Worm (Caenorhabditis elegans) whole organism, late embryonic: ENCODE results near the gene ZC84.1.

ENCODE experiments used
- C38D4.7 ChIP-seq: fragments of 200-800 bp; sonication (Bioruptor generic); optimal IDR thresholded peaks from 2 replicates; lab custom pipeline; 2018; ENCODE audit warnings: mild to moderate bottlenecking, missing genetic modification characterization, moderate library complexity, missing compliant biosample characterization
- K09A11.1 ChIP-seq: sonication (generic microtip); optimal IDR thresholded peaks from 2 replicates; lab custom pipeline; 2017; ENCODE audit warnings: antibody characterized with exemption, mild to moderate bottlenecking, missing genetic modification characterization, missing compliant biosample characterization; ENCODE audit not compliant: insufficient read depth
- T23F11.4 ChIP-seq: fragments of 200-800 bp; sonication (Bioruptor generic); optimal IDR thresholded peaks from 2 replicates; lab custom pipeline; 2018; ENCODE audit warnings: mild to moderate bottlenecking, missing genetic modification characterization, missing compliant biosample characterization
- ahr-1 ChIP-seq: sonication (generic microtip); optimal IDR thresholded peaks from 2 replicates; lab custom pipeline; 2016; ENCODE audit warnings: missing genetic modification characterization, missing compliant biosample characterization
- ama-1 ChIP-seq: fragments of 150-350 bp; optimal IDR thresholded peaks from 2 replicates; lab custom pipeline; 2014
- ceh-14 ChIP-seq: sonication (generic microtip); optimal IDR thresholded peaks from 2 replicates; lab custom pipeline; 2016; ENCODE audit warnings: missing genotype, missing genetic modification characterization, missing compliant biosample characterization
- ceh-31 ChIP-seq: sonication (generic microtip); optimal IDR thresholded peaks from 2 replicates; lab custom pipeline; 2016; ENCODE audit warnings: missing genetic modification characterization, missing compliant biosample characterization
- ceh-34 ChIP-seq: sonication (generic microtip); optimal IDR thresholded peaks from 2 replicates; lab custom pipeline; 2016; ENCODE audit warnings: mild to moderate bottlenecking, missing genetic modification characterization, missing compliant biosample characterization
- ceh-45 ChIP-seq: fragments of 200-800 bp; sonication (Bioruptor generic); IDR thresholded peaks from 2 replicates; pipeline ENCODE4 v1.3.6; 2022; ENCODE audit warnings: missing genetic modification reagents, missing genetic modification characterization, missing compliant biosample characterization
- ceh-6 ChIP-seq: fragments of 200-800 bp; sonication (Bioruptor generic); optimal IDR thresholded peaks from 2 replicates; lab custom pipeline; 2018; ENCODE audit warnings: mild to moderate bottlenecking, missing genetic modification characterization, missing compliant biosample characterization
- che-1 ChIP-seq: sonication (generic microtip); optimal IDR thresholded peaks from 2 replicates; lab custom pipeline; 2016; ENCODE audit warnings: mild to moderate bottlenecking, missing genetic modification characterization, missing compliant biosample characterization
- dmd-4 ChIP-seq: sonication (generic microtip); optimal IDR thresholded peaks from 2 replicates; lab custom pipeline; 2016; ENCODE audit warnings: borderline replicate concordance, missing genetic modification characterization, missing compliant biosample characterization
- dve-1 ChIP-seq: sonication (generic microtip); optimal IDR thresholded peaks from 2 replicates; lab custom pipeline; 2017; ENCODE audit warnings: antibody characterized with exemption, mild to moderate bottlenecking, missing genetic modification characterization, missing compliant biosample characterization
- elt-2 ChIP-seq: sonication (generic microtip); optimal IDR thresholded peaks from 2 replicates; lab custom pipeline; 2016; ENCODE audit warnings: missing genetic modification reagents, missing genetic modification characterization, missing compliant biosample characterization
- elt-4 ChIP-seq: sonication (generic microtip); optimal IDR thresholded peaks from 2 replicates; lab custom pipeline; 2016; ENCODE audit warnings: missing genetic modification characterization, missing compliant biosample characterization
- ets-4 ChIP-seq: sonication (generic microtip); optimal IDR thresholded peaks from 2 replicates; lab custom pipeline; 2016; ENCODE audit warnings: missing genetic modification characterization, missing compliant biosample characterization
- fax-1 ChIP-seq: sonication (generic microtip); optimal IDR thresholded peaks from 2 replicates; lab custom pipeline; 2016; ENCODE audit warnings: missing genotype, missing genetic modification characterization, missing compliant biosample characterization
- fkh-6 ChIP-seq: sonication (generic microtip); optimal IDR thresholded peaks from 2 replicates; lab custom pipeline; 2016; ENCODE audit warnings: missing genetic modification characterization, missing compliant biosample characterization
- hlh-13 ChIP-seq: fragments of 200-800 bp; sonication (Bioruptor generic); optimal IDR thresholded peaks from 2 replicates; lab custom pipeline; 2018; ENCODE audit warnings: mild to moderate bottlenecking, missing genetic modification characterization, missing compliant biosample characterization
- hlh-15 ChIP-seq: sonication (generic microtip); optimal IDR thresholded peaks from 2 replicates; lab custom pipeline; 2016; ENCODE audit warnings: missing genetic modification characterization, missing compliant biosample characterization
- hlh-8 ChIP-seq: sonication (generic microtip); optimal IDR thresholded peaks from 2 replicates; lab custom pipeline; 2016; ENCODE audit warnings: missing genotype, missing genetic modification characterization, missing compliant biosample characterization
- lin-11 ChIP-seq: fragments of 200-800 bp; sonication (Bioruptor generic); optimal IDR thresholded peaks from 2 replicates; lab custom pipeline; 2018; ENCODE audit warnings: mild to moderate bottlenecking, missing genetic modification characterization, missing compliant biosample characterization
- mec-3 ChIP-seq: sonication (generic microtip); optimal IDR thresholded peaks from 2 replicates; lab custom pipeline; 2016; ENCODE audit warnings: borderline replicate concordance, missing genetic modification characterization, missing compliant biosample characterization
- nhr-232 ChIP-seq: sonication (generic microtip); optimal IDR thresholded peaks from 2 replicates; lab custom pipeline; 2016; ENCODE audit warnings: missing genetic modification characterization, missing compliant biosample characterization
- odd-2 ChIP-seq: sonication (generic microtip); optimal IDR thresholded peaks from 2 replicates; lab custom pipeline; 2017; ENCODE audit warnings: antibody characterized with exemption, mild to moderate bottlenecking, missing genetic modification characterization, missing compliant biosample characterization
- pag-3 ChIP-seq: sonication (generic microtip); optimal IDR thresholded peaks from 2 replicates; lab custom pipeline; 2016; ENCODE audit warnings: missing compliant biosample characterization, missing genetic modification characterization, borderline replicate concordance
- pat-9 ChIP-seq: fragments of 200-800 bp; sonication (Bioruptor generic); optimal IDR thresholded peaks from 2 replicates; lab custom pipeline; 2018; ENCODE audit warnings: mild to moderate bottlenecking, missing genetic modification characterization, moderate library complexity, missing compliant biosample characterization
- pqm-1 ChIP-seq: sonication (generic microtip); optimal IDR thresholded peaks from 2 replicates; lab custom pipeline; 2016; ENCODE audit warnings: missing genetic modification characterization, missing compliant biosample characterization
- ref-2 ChIP-seq: sonication (generic microtip); optimal IDR thresholded peaks from 2 replicates; lab custom pipeline; 2016; ENCODE audit warnings: missing genetic modification characterization, missing compliant biosample characterization
- tbx-7 ChIP-seq: sonication (generic microtip); optimal IDR thresholded peaks from 2 replicates; lab custom pipeline; 2016; ENCODE audit warnings: missing genotype, missing genetic modification characterization, missing compliant biosample characterization
- ttx-3 ChIP-seq: sonication (generic microtip); optimal IDR thresholded peaks from 2 replicates; lab custom pipeline; 2016; ENCODE audit warnings: missing genetic modification reagents, missing genetic modification characterization, missing compliant biosample characterization
- unc-42 ChIP-seq: sonication (generic microtip); optimal IDR thresholded peaks from 2 replicates; lab custom pipeline; 2016; ENCODE audit warnings: missing genotype, missing genetic modification characterization, missing compliant biosample characterization

The ZC84.1 gene

ce11 chrIII:9206185-9206584 lies at the start of gene ZC84.1:
Gene ZC84.1, minus strand, starts transcription at chrIII:9206285.
- TF ChIP-seq ama-1 (lab: Kevin White, UChicago) (no peak), ets-4 (tag; lab: Kevin White, UChicago) (no peak), ceh-45 (GFP tag; lab: Robert Waterston, UW) (no peak), hlh-13 (GFP tag; lab: Kevin White, UChicago) (no peak), K09A11.1 (no peak), fkh-6 (no peak), hlh-15 (tag; lab: Kevin White, UChicago) (no peak), odd-2 (tag; lab: Kevin White, UChicago) (no peak), lin-11 (tag; lab: Kevin White, UChicago) (no peak), ref-2 (tag; lab: Kevin White, UChicago) (no peak), ceh-6 (GFP tag; lab: Kevin White, UChicago) (no peak), pqm-1 (tag; lab: Kevin White, UChicago) (no peak), C38D4.7 (GFP tag; lab: Kevin White, UChicago) (no peak)

DNA sequence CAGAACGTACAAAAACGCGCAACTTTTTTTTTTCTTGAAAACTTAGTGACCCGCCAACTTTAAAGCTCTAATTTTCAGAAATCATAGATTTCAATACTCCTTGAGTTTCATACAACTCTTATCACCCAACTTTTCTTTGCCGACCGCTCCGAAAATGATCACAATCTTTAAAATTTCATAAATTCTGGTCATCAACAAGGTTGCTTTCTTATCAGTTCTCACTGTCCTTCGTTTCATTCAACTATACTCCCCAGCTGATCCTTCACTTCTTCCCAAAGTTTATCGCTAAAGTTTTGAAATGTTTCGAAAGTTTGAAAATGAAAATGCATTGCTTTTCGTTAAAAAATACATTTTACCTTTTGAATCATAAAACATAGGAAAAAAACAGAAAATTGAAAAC lies 49.7 kb upstream of the ZC84.1 start:
- no peak for TF ChIP-seq ama-1 (lab: Kevin White, UChicago)
- no peak for TF ChIP-seq elt-4 (tag; lab: Kevin White, UChicago)
- TF ChIP-seq pag-3 = no peak
- no peak for TF ChIP-seq ceh-14
- TF ChIP-seq che-1 (tag; lab: Kevin White, UChicago) = no peak
- no peak for TF ChIP-seq hlh-15 (tag; lab: Kevin White, UChicago)
- TF ChIP-seq mec-3 = no peak
- no peak for TF ChIP-seq fax-1
- no peak for TF ChIP-seq T23F11.4
- no peak for TF ChIP-seq pat-9 (tag; lab: Kevin White, UChicago)

DNA sequence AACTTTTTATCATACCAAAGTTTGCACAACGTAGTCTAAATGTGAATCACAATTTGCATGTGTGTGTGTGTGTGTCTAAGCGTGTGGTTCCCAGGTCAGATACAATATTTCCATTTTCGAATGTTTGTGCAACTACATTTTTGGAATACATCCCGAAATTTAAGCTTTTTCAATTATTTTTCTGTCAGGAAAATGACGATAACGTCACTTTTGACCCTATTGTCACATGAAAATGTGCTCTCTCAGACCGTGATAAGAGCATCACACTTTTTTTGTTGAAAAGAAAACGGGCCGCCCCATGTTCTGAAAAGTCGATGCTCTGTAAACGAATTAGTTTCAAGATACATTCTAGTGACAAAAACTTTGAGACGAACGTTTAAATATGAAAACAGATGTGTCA lies 48.9 kb upstream of the ZC84.1 start:
- TF ChIP-seq ceh-31 (no peak), dmd-4 (no peak)

ce11 chrIII:9250729-9251128 lies 44.6 kb upstream of the ZC84.1 start, which contains the start of gene T02C1.2:
Gene T02C1.2, plus strand, starts transcription at chrIII:9251029.
- no peak for TF ChIP-seq hlh-15 (tag; lab: Kevin White, UChicago)

DNA sequence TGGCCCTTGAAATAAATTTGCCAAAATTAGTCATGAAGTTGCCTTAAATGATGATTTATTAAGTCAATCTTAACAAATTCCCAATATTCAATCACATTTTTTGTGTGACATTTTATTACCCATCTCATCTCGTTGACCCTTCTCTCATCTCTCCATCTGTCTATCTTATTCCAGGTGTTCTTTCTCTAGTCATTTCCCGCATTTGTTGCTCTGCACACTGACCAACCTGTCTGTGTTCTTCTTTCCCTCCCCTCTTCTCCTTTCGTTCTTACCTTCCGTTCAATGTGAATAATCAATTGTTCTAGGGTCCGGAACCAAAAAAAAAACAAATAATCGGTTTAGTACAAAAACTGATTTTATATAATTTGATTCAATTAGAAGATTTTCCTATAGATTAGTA lies 41.1 kb upstream of the ZC84.1 start, which contains the start of gene T02C1.1:
Gene T02C1.1 (plus strand): TSS at position 305 of the 400 bp plus-strand sequence.
- TF ChIP-seq unc-42 (tag; lab: Kevin White, UChicago) (no peak), tbx-7 (tag; lab: Kevin White, UChicago) (no peak), pag-3 (no peak), hlh-8 (tag; lab: Kevin White, UChicago) (no peak), dve-1 (no peak), ahr-1 (no peak)

ce11 chrIII:9242675-9243074 lies 36.6 kb upstream of the ZC84.1 start, which contains the start of gene dat-1:
Gene dat-1, plus strand, starts transcription at chrIII:9242975.
- TF ChIP-seq ttx-3 (no peak), elt-2 (tag; lab: Kevin White, UChicago) (no peak), fkh-6 (no peak), ceh-34 (tag; lab: Kevin White, UChicago) (no peak), odd-2 (tag; lab: Kevin White, UChicago) (no peak), hlh-13 (GFP tag; lab: Kevin White, UChicago) (no peak), nhr-232 (no peak)
- TF ChIP-seq, all 69 proteins: peak for 0
